Worm (Caenorhabditis elegans): ENCODE results near the gene nhr-177.

The nhr-177 gene

ce11 chrV:1623429-1623828 is 13.4 kb downstream of the nhr-177 start:
- TF ChIP-seq daf-12 (tag; optimal IDR thresholded peaks at IDR 0.05) (no peak), aha-1 (tag) (peak; percentile 94)

ce11 chrV:1624340-1624739 is 14.3 kb downstream of the nhr-177 start, which contains the start of gene nhr-110:
nhr-110 (minus strand) TSS chrV:1624440.
- TF ChIP-seq daf-16 (GFP tag; optimal IDR thresholded peaks at IDR 0.05) (no peak), daf-16 (tag; optimal IDR thresholded peaks at IDR 0.05) (peak; percentile 47), dve-1 (tag; optimal IDR thresholded peaks at IDR 0.05; ENCODE audit: insufficient read depth) (peak; percentile 33), zip-11 (GFP tag; IDR thresholded peaks at IDR 0.05) (no peak), nhr-28 (tag; optimal IDR thresholded peaks at IDR 0.05) (peak; percentile 16), ZK546.5 (tag; optimal IDR thresholded peaks at IDR 0.05) (no peak), unc-62 (GFP tag; optimal IDR thresholded peaks at IDR 0.05 in 1 of 2) (peak in 1 of 2 experiments; percentile 46), unc-62 (tag; optimal IDR thresholded peaks at IDR 0.05) (no peak)

- TF ChIP-seq ceh-44 (GFP tag; IDR thresholded peaks at IDR 0.05) (no peak), F44E2.7 (GFP tag; IDR thresholded peaks at IDR 0.05) (no peak), unc-39 (tag; optimal IDR thresholded peaks at IDR 0.05) (no peak), ceh-20 (GFP tag; IDR thresholded peaks at IDR 0.05) (no peak), fkh-10 (GFP tag; optimal IDR thresholded peaks at IDR 0.05) (no peak), duxl-1 (tag; optimal IDR thresholded peaks at IDR 0.05; ENCODE audit: poor library complexity) (no peak), attf-4 (tag; optimal IDR thresholded peaks at IDR 0.05) (no peak), dve-1 (tag; optimal IDR thresholded peaks at IDR 0.05; ENCODE audit: insufficient read depth) (no peak), nhr-48 (tag; optimal IDR thresholded peaks at IDR 0.05) (no peak), lir-3 (tag; optimal IDR thresholded peaks at IDR 0.05) (no peak), mep-1 (tag; optimal IDR thresholded peaks at IDR 0.05) (no peak), unc-62 (GFP tag; optimal IDR thresholded peaks at IDR 0.05 in 1 of 2) (no peak), unc-62 (tag; optimal IDR thresholded peaks at IDR 0.05) (no peak), aha-1 (tag) (no peak), zfp-3 (GFP tag; conservative IDR thresholded peaks at IDR 0.05) (no peak), nhr-42 (GFP tag; IDR thresholded peaks at IDR 0.05) (no peak), lsy-2 (tag; optimal IDR thresholded peaks at IDR 0.05) (no peak), nhr-28 (tag; optimal IDR thresholded peaks at IDR 0.05) (no peak), lin-38 (GFP tag; IDR thresholded peaks at IDR 0.05) (no peak), mxl-3 (GFP tag; optimal IDR thresholded peaks at IDR 0.05) (no peak)
Observed at ce11 chrV:1626720-1627119, 16.7 kb downstream of the nhr-177 start, which contains the start of gene nhr-237. nhr-237 (minus strand) TSS chrV:1626820.

- TF ChIP-seq unc-62 (GFP tag; optimal IDR thresholded peaks at IDR 0.05 in 1 of 2) (peak in 1 of 2 experiments; percentile 74), unc-62 (tag; optimal IDR thresholded peaks at IDR 0.05) (no peak), unc-39 (tag; optimal IDR thresholded peaks at IDR 0.05) (no peak), dve-1 (tag; optimal IDR thresholded peaks at IDR 0.05; ENCODE audit: insufficient read depth) (peak; percentile 6), nhr-25 (tag; optimal IDR thresholded peaks at IDR 0.05; ENCODE audit: borderline replicate concordance, insufficient read depth) (peak; percentile 32), nhr-28 (tag; optimal IDR thresholded peaks at IDR 0.05) (peak; percentile 100), dmd-6 (GFP tag; IDR thresholded peaks at IDR 0.05) (peak; percentile 39), lin-15B (tag; optimal IDR thresholded peaks at IDR 0.05) (no peak), mxl-3 (GFP tag; optimal IDR thresholded peaks at IDR 0.05) (peak; percentile 23), nhr-42 (GFP tag; IDR thresholded peaks at IDR 0.05) (peak; percentile 71; the same call in 1 of the 2 replicates), T20F7.1 (GFP tag; optimal IDR thresholded peaks at IDR 0.05) (no peak), aha-1 (tag) (peak; percentile 25), mep-1 (tag; optimal IDR thresholded peaks at IDR 0.05) (peak; percentile 23), zfp-2 (tag; optimal IDR thresholded peaks at IDR 0.05) (no peak), daf-19 (GFP tag; conservative IDR thresholded peaks at IDR 0.05) (no peak), mdt-29 (GFP tag; IDR thresholded peaks at IDR 0.05) (no peak), ces-1 (GFP tag; optimal IDR thresholded peaks at IDR 0.05) (no peak), duxl-1 (tag; optimal IDR thresholded peaks at IDR 0.05; ENCODE audit: poor library complexity) (no peak), tag-97 (GFP tag; IDR thresholded peaks at IDR 0.05) (no peak), hlh-11 (tag; optimal IDR thresholded peaks at IDR 0.05) (peak; percentile 40), attf-4 (tag; optimal IDR thresholded peaks at IDR 0.05) (no peak), rbr-2 (tag; optimal IDR thresholded peaks at IDR 0.05) (no peak), nhr-77 (tag; optimal IDR thresholded peaks at IDR 0.05) (peak; percentile 95), D1046.2 (GFP tag; IDR thresholded peaks at IDR 0.05) (no peak), mdl-1 (tag; optimal IDR thresholded peaks at IDR 0.05) (peak in 1 of 2 experiments; percentile 37), daf-16 (GFP tag; optimal IDR thresholded peaks at IDR 0.05) (no peak), daf-16 (tag; optimal IDR thresholded peaks at IDR 0.05) (no peak), nhr-41 (GFP tag; IDR thresholded peaks at IDR 0.05) (no peak), mes-2 (tag; optimal IDR thresholded peaks at IDR 0.05; ENCODE audit: poor library complexity, severe bottlenecking) (peak; percentile 21), fos-1 (tag; optimal IDR thresholded peaks at IDR 0.05) (no peak), hlh-30 (tag; optimal IDR thresholded peaks at IDR 0.05; ENCODE audit: insufficient read depth) (peak; percentile 55), nhr-76 (tag; optimal IDR thresholded peaks at IDR 0.05) (no peak)
Observed at ce11 chrV:1627269-1627668, 17.2 kb downstream of the nhr-177 start.

Data from whole organism, L4 larva.